Comparison of ENCODE assay signal across 2 fruit fly cellular contexts in the genomic region with DNA sequence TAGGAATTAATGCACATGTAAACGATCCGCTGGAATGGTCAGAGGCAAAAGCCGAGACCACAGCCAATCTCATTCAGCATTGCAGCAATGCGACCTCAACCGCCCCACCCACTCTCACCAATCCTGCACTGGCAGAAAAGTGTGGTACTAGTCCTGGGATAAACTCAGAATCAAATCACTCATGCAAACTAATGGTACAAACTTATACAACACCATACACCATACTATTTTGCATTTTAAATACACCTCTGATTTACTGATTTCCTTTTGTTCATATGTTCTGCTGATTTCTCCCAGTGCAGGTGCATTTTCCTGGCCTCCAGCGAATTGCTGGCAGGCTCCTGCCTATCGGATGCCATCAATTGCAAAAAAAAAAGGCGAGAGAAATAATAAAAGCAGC.
A peak's percentile ranks its signal among the peaks of the same experiment; 100 is the strongest.
TF ChIP-seq lines count a peak whose summit lies in the region.

No protein-coding gene starts in this region.

TF ChIP-seq in whole organism, embryonic, 481 proteins besides CTCF, POLR2A, EP300 and RAD21 (continued from another document and continues in another):
- TF ChIP-seq az2 (GFP tag; optimal IDR thresholded peaks at IDR 0.05; lab: Kevin White, UChicago) = peak; percentile 19
- TF ChIP-seq E2f2 (GFP tag; IDR thresholded peaks at IDR 0.05; lab: Robert Waterston, UW) = no peak
- TF ChIP-seq nerfin-1 (tag; optimal IDR thresholded peaks at IDR 0.05; lab: Kevin White, UChicago) = no peak
- no peak for TF ChIP-seq NC2β (GFP tag; optimal IDR thresholded peaks at IDR 0.05; lab: Kevin White, UChicago)
- TF ChIP-seq chn (GFP tag; optimal IDR thresholded peaks at IDR 0.05; lab: Kevin White, UChicago) = no peak
- peak; percentile 16 for TF ChIP-seq Oli (tag; optimal IDR thresholded peaks at IDR 0.05; lab: Kevin White, UChicago)
- no peak for TF ChIP-seq CG12155 (GFP tag; optimal IDR thresholded peaks at IDR 0.05; lab: Kevin White, UChicago)
- peak in 1 of 2 experiments; percentile 18 for TF ChIP-seq dpn (GFP tag; optimal IDR thresholded peaks at IDR 0.05; lab: Kevin White, UChicago)
- peak; percentile 19; the same call in 1 of the 2 replicates for TF ChIP-seq CG6689 (GFP tag; IDR thresholded peaks at IDR 0.05; lab: Robert Waterston, UW)
- TF ChIP-seq CG33213 (GFP tag; optimal IDR thresholded peaks at IDR 0.05; lab: Kevin White, UChicago) = no peak
- TF ChIP-seq HHEX (GFP tag; optimal IDR thresholded peaks at IDR 0.05; lab: Kevin White, UChicago) = no peak
- TF ChIP-seq CG43689 (GFP tag; IDR thresholded peaks at IDR 0.05; lab: Robert Waterston, UW) = no peak
- peak; percentile 43 for TF ChIP-seq fd96Cb (tag; optimal IDR thresholded peaks at IDR 0.05; lab: Kevin White, UChicago)
- no peak for TF ChIP-seq sug (tag; optimal IDR thresholded peaks at IDR 0.05; lab: Kevin White, UChicago)
- no peak for TF ChIP-seq CG17568 (GFP tag; optimal IDR thresholded peaks at IDR 0.05; lab: Kevin White, UChicago)
- peak; percentile 32 for TF ChIP-seq CG2712 (tag; optimal IDR thresholded peaks at IDR 0.05; lab: Kevin White, UChicago)
- no peak for TF ChIP-seq CG42726 (GFP tag; IDR thresholded peaks at IDR 0.05; lab: Robert Waterston, UW; ENCODE audit: partially characterized antibody)
- TF ChIP-seq stc (GFP tag; IDR thresholded peaks at IDR 0.05; lab: Robert Waterston, UW) = 0 out of 2 replicates have a peak, but pooled peaks have one; percentile 17
- TF ChIP-seq pnt (GFP tag; optimal IDR thresholded peaks at IDR 0.05; lab: Kevin White, UChicago) = peak; percentile 10
- peak; percentile 7 for TF ChIP-seq org-1 (GFP tag; optimal IDR thresholded peaks at IDR 0.05; lab: Kevin White, UChicago)
- TF ChIP-seq Hmx (GFP tag; optimal IDR thresholded peaks at IDR 0.05; lab: Kevin White, UChicago) = no peak
- TF ChIP-seq CG14860 (GFP tag; IDR thresholded peaks at IDR 0.05; lab: Robert Waterston, UW; ENCODE audit: partially characterized antibody) = no peak
- TF ChIP-seq D19A (tag; optimal IDR thresholded peaks at IDR 0.05; lab: Kevin White, UChicago) = no peak
- no peak for TF ChIP-seq CG4404 (GFP tag; IDR thresholded peaks at IDR 0.05; lab: Robert Waterston, UW)
- TF ChIP-seq ab (GFP tag; optimal IDR thresholded peaks at IDR 0.05; lab: Kevin White, UChicago) = no peak
- TF ChIP-seq vfl (GFP tag; optimal IDR thresholded peaks at IDR 0.05; lab: Kevin White, UChicago) = no peak
- no peak for TF ChIP-seq crc (GFP tag; optimal IDR thresholded peaks at IDR 0.05; lab: Kevin White, UChicago)
- peak; percentile 9 for TF ChIP-seq CG8388 (GFP tag; optimal IDR thresholded peaks at IDR 0.05; lab: Kevin White, UChicago)
- no peak for TF ChIP-seq onecut (GFP tag; IDR thresholded peaks at IDR 0.05; lab: Robert Waterston, UW)
- peak; percentile 19 for TF ChIP-seq CG4424 (GFP tag; optimal IDR thresholded peaks at IDR 0.05; lab: Kevin White, UChicago)
- 0 out of 3 replicates have a peak, but pooled peaks have one; percentile 22 for TF ChIP-seq row (GFP tag; IDR thresholded peaks at IDR 0.05; lab: Robert Waterston, UW)
- TF ChIP-seq btn (GFP tag; optimal IDR thresholded peaks at IDR 0.05; lab: Kevin White, UChicago) = no peak
- no peak for TF ChIP-seq CG32532 (GFP tag; IDR thresholded peaks at IDR 0.05; lab: Robert Waterston, UW)
- TF ChIP-seq Atf6 (GFP tag; IDR thresholded peaks at IDR 0.05; lab: Robert Waterston, UW) = no peak
- no peak for TF ChIP-seq Jarid2 (GFP tag; optimal IDR thresholded peaks at IDR 0.05; lab: Kevin White, UChicago)
- TF ChIP-seq slbo (GFP tag; IDR thresholded peaks at IDR 0.05; lab: Robert Waterston, UW) = 0 out of 2 replicates have a peak, but pooled peaks have one; percentile 20
- no peak for TF ChIP-seq tio (GFP tag; optimal IDR thresholded peaks at IDR 0.05; lab: Kevin White, UChicago)
- TF ChIP-seq prd (optimal IDR thresholded peaks at IDR 0.05; lab: Kevin White, UChicago) = no peak
- TF ChIP-seq prd (GFP tag; IDR thresholded peaks at IDR 0.05; lab: Robert Waterston, UW) = peak; percentile 53; the same call in 2 of the 3 replicates
- TF ChIP-seq CG6791 (GFP tag; IDR thresholded peaks at IDR 0.05; lab: Robert Waterston, UW; ENCODE audit: partially characterized antibody) = no peak
- no peak for TF ChIP-seq Sin3A (optimal IDR thresholded peaks at IDR 0.05; lab: Kevin White, UChicago)
- no peak for TF ChIP-seq Doc2 (GFP tag; IDR thresholded peaks at IDR 0.05; lab: Robert Waterston, UW)
- TF ChIP-seq Xbp1 (GFP tag; optimal IDR thresholded peaks at IDR 0.05; lab: Kevin White, UChicago) = no peak
- TF ChIP-seq CG1529 (GFP tag; optimal IDR thresholded peaks at IDR 0.05; lab: Kevin White, UChicago) = peak; percentile 2
- peak; percentile 37 for TF ChIP-seq CG17359 (tag; optimal IDR thresholded peaks at IDR 0.05; lab: Kevin White, UChicago)
- TF ChIP-seq HmgD (GFP tag; optimal IDR thresholded peaks at IDR 0.05; lab: Kevin White, UChicago) = no peak
- no peak for TF ChIP-seq CG16815 (GFP tag; optimal IDR thresholded peaks at IDR 0.05; lab: Kevin White, UChicago)
- no peak for TF ChIP-seq CG12391 (tag; optimal IDR thresholded peaks at IDR 0.05; lab: Kevin White, UChicago)
- TF ChIP-seq CG6683 (GFP tag; optimal IDR thresholded peaks at IDR 0.05; lab: Kevin White, UChicago) = no peak
- peak; percentile 43 to 62 for TF ChIP-seq bsh (GFP tag; optimal IDR thresholded peaks at IDR 0.05; lab: Kevin White, UChicago)
- TF ChIP-seq pfk (GFP tag; optimal IDR thresholded peaks at IDR 0.05; lab: Kevin White, UChicago) = no peak
- TF ChIP-seq CG16863 (GFP tag; optimal IDR thresholded peaks at IDR 0.05; lab: Kevin White, UChicago) = no peak
- no peak for TF ChIP-seq ftz-f1 (GFP tag; optimal IDR thresholded peaks at IDR 0.05; lab: Kevin White, UChicago)
- peak; percentile 1 for TF ChIP-seq Ets65A (GFP tag; lab: Kevin White, UChicago)
- peak; percentile 43 for TF ChIP-seq lmd (GFP tag; IDR thresholded peaks at IDR 0.05; lab: Robert Waterston, UW)
- no peak for TF ChIP-seq CoRest (tag; optimal IDR thresholded peaks at IDR 0.05; lab: Kevin White, UChicago)
- no peak for TF ChIP-seq CG1603 (tag; optimal IDR thresholded peaks at IDR 0.05; lab: Kevin White, UChicago)
- TF ChIP-seq bigmax (GFP tag; optimal IDR thresholded peaks at IDR 0.05; lab: Kevin White, UChicago) = no peak
- no peak for TF ChIP-seq Ada2b (GFP tag; IDR thresholded peaks at IDR 0.05; lab: Robert Waterston, UW)
- TF ChIP-seq z (GFP tag; IDR thresholded peaks at IDR 0.05; lab: Robert Waterston, UW) = no peak
- peak; percentile 34; the same call in 1 of the 2 replicates for TF ChIP-seq Xrp1 (GFP tag; IDR thresholded peaks at IDR 0.05; lab: Robert Waterston, UW)
- TF ChIP-seq CG9727 (GFP tag; optimal IDR thresholded peaks at IDR 0.05; lab: Kevin White, UChicago) = no peak
- no peak for TF ChIP-seq CG15514 (GFP tag; optimal IDR thresholded peaks at IDR 0.05; lab: Kevin White, UChicago)
- TF ChIP-seq zfh1 (GFP tag; IDR thresholded peaks at IDR 0.05; lab: Robert Waterston, UW) = peak; percentile 64; the same call in 1 of the 3 replicates
- TF ChIP-seq GATAe (GFP tag; conservative IDR thresholded peaks at IDR 0.05; lab: Robert Waterston, UW) = no peak

TF ChIP-seq in whole organism, prepupa, 60 proteins besides CTCF, POLR2A, EP300 and RAD21 (continued from another document):
- TF ChIP-seq dac (GFP tag; optimal IDR thresholded peaks at IDR 0.05; lab: Kevin White, UChicago) (peak; percentile 90), fd85E (GFP tag; optimal IDR thresholded peaks at IDR 0.05; lab: Kevin White, UChicago) (no peak), net (GFP tag; optimal IDR thresholded peaks at IDR 0.05; lab: Kevin White, UChicago) (peak; percentile 81), cyc (GFP tag; optimal IDR thresholded peaks at IDR 0.05; lab: Kevin White, UChicago) (peak; percentile 29), Hr38 (GFP tag; optimal IDR thresholded peaks at IDR 0.05; lab: Kevin White, UChicago) (peak; percentile 52), CG8319 (GFP tag; optimal IDR thresholded peaks at IDR 0.05; lab: Kevin White, UChicago) (peak; percentile 31), fkh (GFP tag; optimal IDR thresholded peaks at IDR 0.05; lab: Kevin White, UChicago) (no peak), acj6 (GFP tag; optimal IDR thresholded peaks at IDR 0.05; lab: Kevin White, UChicago) (peak; percentile 73), Hr4 (GFP tag; optimal IDR thresholded peaks at IDR 0.05; lab: Kevin White, UChicago) (peak; percentile 95), pdm3 (GFP tag; optimal IDR thresholded peaks at IDR 0.05; lab: Kevin White, UChicago) (peak; percentile 78), CG11294 (GFP tag; IDR thresholded peaks at IDR 0.05; lab: Robert Waterston, UW) (peak; percentile 84), CG34406 (GFP tag; optimal IDR thresholded peaks at IDR 0.05; lab: Kevin White, UChicago) (peak; percentile 49), CG31627 (GFP tag; optimal IDR thresholded peaks at IDR 0.05; lab: Kevin White, UChicago) (peak; percentile 33), dsx (GFP tag; optimal IDR thresholded peaks at IDR 0.05; lab: Kevin White, UChicago; ENCODE audit: poor library complexity, severe bottlenecking) (peak; percentile 55), spab (GFP tag; optimal IDR thresholded peaks at IDR 0.05; lab: Kevin White, UChicago) (peak; percentile 57), Hr39 (GFP tag; optimal IDR thresholded peaks at IDR 0.05; lab: Kevin White, UChicago) (peak; percentile 40), svp (GFP tag; lab: Kevin White, UChicago) (no peak), CG6163 (GFP tag; IDR thresholded peaks at IDR 0.05; lab: Robert Waterston, UW) (peak; percentile 94), CG3919 (GFP tag; optimal IDR thresholded peaks at IDR 0.05; lab: Kevin White, UChicago) (peak; percentile 82), CG8119 (GFP tag; IDR thresholded peaks at IDR 0.05; lab: Robert Waterston, UW) (peak; percentile 93), Sox15 (GFP tag; optimal IDR thresholded peaks at IDR 0.05; lab: Kevin White, UChicago) (peak; percentile 28), CG10669 (GFP tag; optimal IDR thresholded peaks at IDR 0.05; lab: Kevin White, UChicago) (peak; percentile 54), CG1621 (tag; optimal IDR thresholded peaks at IDR 0.05; lab: Kevin White, UChicago) (peak; percentile 61), CG7368 (GFP tag; optimal IDR thresholded peaks at IDR 0.05; lab: Kevin White, UChicago) (no peak), eg (GFP tag; IDR thresholded peaks at IDR 0.05; lab: Robert Waterston, UW) (peak; percentile 95), Ets96B (tag; optimal IDR thresholded peaks at IDR 0.05; lab: Kevin White, UChicago) (peak; percentile 68), Smox (GFP tag; optimal IDR thresholded peaks at IDR 0.05; lab: Kevin White, UChicago) (no peak), Met (GFP tag; optimal IDR thresholded peaks at IDR 0.05; lab: Kevin White, UChicago) (no peak), CG6276 (GFP tag; optimal IDR thresholded peaks at IDR 0.05; lab: Kevin White, UChicago) (peak; percentile 89), CG8632 (GFP tag; optimal IDR thresholded peaks at IDR 0.05; lab: Kevin White, UChicago) (peak; percentile 41), achi (GFP tag; optimal IDR thresholded peaks at IDR 0.05; lab: Kevin White, UChicago) (peak; percentile 82), Ets21C (GFP tag; optimal IDR thresholded peaks at IDR 0.05; lab: Kevin White, UChicago) (no peak), salr (GFP tag; optimal IDR thresholded peaks at IDR 0.05; lab: Kevin White, UChicago) (peak; percentile 43 to 72), CG11762 (GFP tag; optimal IDR thresholded peaks at IDR 0.05; lab: Kevin White, UChicago; ENCODE audit: insufficient read depth) (peak; percentile 69), CG11902 (GFP tag; optimal IDR thresholded peaks at IDR 0.05; lab: Kevin White, UChicago) (no peak), Eip75B (GFP tag; optimal IDR thresholded peaks at IDR 0.05; lab: Kevin White, UChicago) (peak; percentile 79), ss (GFP tag; optimal IDR thresholded peaks at IDR 0.05; lab: Kevin White, UChicago) (no peak)
